Fruit fly (Drosophila melanogaster): Measurements from ENCODE around the gene Efhc1.1.

dm6 chrX:15756018-15756417, 27.5 kb downstream of the Efhc1.1 start, which contains the start of gene CG8260:
- TF ChIP-seq EcR (GFP tag; optimal IDR thresholded peaks at IDR 0.05) = no peak
- no peak for TF ChIP-seq CG34367 (tag; optimal IDR thresholded peaks at IDR 0.05)
- no peak for TF ChIP-seq Pif1B (GFP tag; optimal IDR thresholded peaks at IDR 0.05)
- TF ChIP-seq CG10348 (GFP tag; IDR thresholded peaks at IDR 0.05) = no peak

All from whole organism, pupa.